Worm (Caenorhabditis elegans): Measurements from ENCODE around the gene ubc-13.

Gene ubc-13

DNA sequence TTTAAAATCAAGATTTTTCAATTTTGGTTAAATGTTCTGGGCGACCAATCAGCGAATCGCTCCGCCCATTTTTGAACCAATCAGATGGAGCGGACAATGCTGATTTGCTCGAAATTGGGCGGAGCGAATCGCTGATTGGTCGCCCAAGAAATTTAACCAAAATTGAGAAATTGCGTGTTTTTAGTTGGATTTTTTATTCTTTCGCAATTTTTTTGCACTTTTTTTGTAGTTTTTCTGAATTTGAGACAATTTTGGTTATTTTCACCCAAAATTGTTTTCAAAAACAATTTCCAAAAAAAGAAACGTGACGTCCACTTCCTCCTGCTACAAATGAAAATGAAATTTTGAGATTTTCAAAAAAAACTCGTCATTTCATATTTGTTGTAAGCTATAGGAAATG, 38.8 kb downstream of the ubc-13 start, which contains the start of gene dml-1:
TSS of gene dml-1 (plus strand) at position 301 of the 400 bp plus-strand sequence.
- TF ChIP-seq B0310.2 (tag; optimal IDR thresholded peaks at IDR 0.05), result no peak
- TF ChIP-seq F13C5.2 (tag; optimal IDR thresholded peaks at IDR 0.05), result no peak
- TF ChIP-seq ceh-36 (tag; optimal IDR thresholded peaks at IDR 0.05), result no peak
- no peak for TF ChIP-seq hnd-1 (tag; optimal IDR thresholded peaks at IDR 0.05)

DNA sequence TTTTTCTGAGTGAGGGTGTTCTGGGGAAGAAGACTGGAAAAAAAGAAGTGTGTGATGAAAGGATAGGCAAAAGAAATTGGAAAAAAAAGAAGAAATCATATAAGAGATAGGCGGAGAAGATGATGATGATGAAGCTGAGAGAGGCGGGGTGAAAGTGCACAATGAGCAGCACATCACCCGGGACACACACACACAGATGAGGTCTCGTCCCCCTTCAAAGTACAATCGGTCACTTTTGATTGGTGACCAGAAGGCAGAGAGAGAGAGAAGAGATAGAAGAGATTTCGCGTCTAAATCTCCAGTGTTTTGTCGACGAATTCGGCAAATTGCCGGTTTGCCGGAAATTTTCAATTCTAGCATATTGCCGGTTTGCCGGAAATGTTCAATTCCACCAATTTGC, 40.2 kb downstream of the ubc-13 start:
- TF ChIP-seq tra-4 (tag; optimal IDR thresholded peaks at IDR 0.05), result no peak
- TF ChIP-seq ceh-36 (tag; optimal IDR thresholded peaks at IDR 0.05), result no peak
- no peak for TF ChIP-seq tbx-37 (GFP tag; conservative IDR thresholded peaks at IDR 0.05)
- TF ChIP-seq pes-1 (GFP tag; IDR thresholded peaks at IDR 0.05), result no peak
